Worm (Caenorhabditis elegans) whole organism, early embryonic: ENCODE data around the gene nhr-34.

Experiments used
- ama-1 ChIP-seq: fragments of 150-350 bp; optimal IDR thresholded peaks from 2 replicates; lab custom pipeline; 2014
- ets-7 ChIP-seq: sonication (generic microtip); optimal IDR thresholded peaks from 2 replicates; lab custom pipeline; 2016; ENCODE audit warnings: missing genotype, missing genetic modification characterization, missing compliant biosample characterization
- flt-1 ChIP-seq: fragments of 200-800 bp; sonication (Bioruptor generic); IDR thresholded peaks from 2 replicates; pipeline ENCODE4 v1.3.6; 2022; ENCODE audit warnings: missing genetic modification characterization, missing compliant biosample characterization
- hmg-4 ChIP-seq: fragments of 200-800 bp; sonication (Bioruptor generic); optimal IDR thresholded peaks from 2 replicates; lab custom pipeline; 2018; ENCODE audit warnings: mild to moderate bottlenecking, missing genetic modification characterization, missing compliant biosample characterization
- pes-1 ChIP-seq: fragments of 200-800 bp; sonication (Bioruptor generic); IDR thresholded peaks from 2 replicates; pipeline ENCODE4 v1.3.6; 2022; ENCODE audit warnings: missing genetic modification reagents, missing genetic modification characterization, missing compliant biosample characterization
- scrt-1 ChIP-seq: fragments of 200-800 bp; sonication (Bioruptor generic); IDR thresholded peaks from 2 replicates; pipeline ENCODE4 v1.3.6; 2022; ENCODE audit warnings: missing genetic modification characterization, missing compliant biosample characterization
- sea-1 ChIP-seq: fragments of 200-800 bp; sonication (Bioruptor generic); conservative IDR thresholded peaks from 2 replicates; pipeline ENCODE4 v1.3.6; 2022; ENCODE audit warnings: missing genetic modification characterization, missing compliant biosample characterization

- TF ChIP-seq pes-1 (GFP tag; lab: Robert Waterston, UW), result no peak
- TF ChIP-seq hmg-4 (GFP tag; lab: Kevin White, UChicago), result no peak
- TF ChIP-seq flt-1 (GFP tag; lab: Robert Waterston, UW), result no peak
- TF ChIP-seq scrt-1, result no peak
- TF ChIP-seq ama-1 (lab: Kevin White, UChicago), result no peak
- no peak for TF ChIP-seq ets-7 (tag; lab: Kevin White, UChicago)
- no peak for TF ChIP-seq sea-1 (GFP tag; lab: Robert Waterston, UW)
Measured at ce11 chrIV:9671001-9671652, 4.3 kb downstream of the nhr-34 start.
